Worm (Caenorhabditis elegans) whole organism, midembryonic: ENCODE measurements around the gene emb-4.

Experiments used
- T22C8.4 ChIP-seq: fragments of 200-800 bp; sonication (Bioruptor generic); IDR thresholded peaks from 2 replicates; pipeline ENCODE4 v1.3.6; 2022; ENCODE audit warnings: missing genetic modification characterization, missing compliant biosample characterization
- cog-1 ChIP-seq: sonication (generic microtip); optimal IDR thresholded peaks from 2 replicates; lab custom pipeline; 2016; ENCODE audit warnings: missing genetic modification characterization, missing compliant biosample characterization
- flt-1 ChIP-seq: fragments of 200-800 bp; sonication (Bioruptor generic); IDR thresholded peaks from 2 replicates; pipeline ENCODE4 v1.3.6; 2022; ENCODE audit warnings: missing genetic modification characterization, missing compliant biosample characterization
- klf-2 ChIP-seq: fragments of 200-800 bp; sonication (Bioruptor generic); conservative IDR thresholded peaks from 2 replicates; pipeline ENCODE4 v1.3.6; 2022; ENCODE audit warnings: missing genetic modification reagents, missing genetic modification characterization, missing compliant biosample characterization
- med-1 ChIP-seq: sonication (generic microtip); optimal IDR thresholded peaks from 2 replicates; lab custom pipeline; 2017; ENCODE audit warnings: missing genetic modification characterization, mild to moderate bottlenecking, missing compliant biosample characterization, antibody characterized with exemption, missing genetic modification reagents; ENCODE audit not compliant: insufficient read depth
- ref-1 ChIP-seq: fragments of 200-800 bp; sonication (Bioruptor generic); conservative IDR thresholded peaks from 2 replicates; pipeline ENCODE4 v1.3.6; 2022; ENCODE audit warnings: missing genetic modification reagents, missing genetic modification characterization, missing compliant biosample characterization
- tab-1 ChIP-seq: fragments of 200-800 bp; sonication (Bioruptor generic); IDR thresholded peaks from 2 replicates; pipeline ENCODE4 v1.3.6; 2022; ENCODE audit warnings: missing genetic modification characterization, missing compliant biosample characterization
- ztf-23 ChIP-seq: fragments of 200-800 bp; sonication (Bioruptor generic); IDR thresholded peaks from 2 replicates; pipeline ENCODE4 v1.3.6; 2022; ENCODE audit warnings: missing genetic modification reagents, missing genetic modification characterization, missing compliant biosample characterization
- ztf-29 ChIP-seq: fragments of 200-800 bp; sonication (Bioruptor generic); IDR thresholded peaks from 2 replicates; pipeline ENCODE4 v1.3.6; 2022; ENCODE audit warnings: missing genetic modification reagents, missing genetic modification characterization, missing compliant biosample characterization

The emb-4 gene

ce11 chrV:18854788-18855187, 40.0 kb downstream of the emb-4 start:
- TF ChIP-seq T22C8.4 (GFP tag; lab: Robert Waterston, UW) (no peak), ref-1 (GFP tag; lab: Robert Waterston, UW) (no peak), tab-1 (no peak), ztf-29 (no peak), cog-1 (no peak), klf-2 (GFP tag; lab: Robert Waterston, UW) (no peak), ztf-23 (GFP tag; lab: Robert Waterston, UW) (no peak), med-1 (no peak), flt-1 (GFP tag; lab: Robert Waterston, UW) (no peak)

- TF ChIP-seq tab-1 (no peak), flt-1 (GFP tag; lab: Robert Waterston, UW) (no peak), ztf-29 (no peak), T22C8.4 (GFP tag; lab: Robert Waterston, UW) (no peak), ztf-23 (GFP tag; lab: Robert Waterston, UW) (no peak)
These were observed 46.2 kb downstream of the emb-4 start for ce11 chrV:18848578-18848977.

ce11 chrV:18846480-18846879, 48.3 kb downstream of the emb-4 start, which contains the start of gene nhr-230:
TSS of gene nhr-230 (plus strand) at chrV:18846780.
- TF ChIP-seq ztf-29 (no peak), tab-1 (no peak), ref-1 (GFP tag; lab: Robert Waterston, UW) (no peak), T22C8.4 (GFP tag; lab: Robert Waterston, UW) (no peak), med-1 (no peak), ztf-23 (GFP tag; lab: Robert Waterston, UW) (no peak), cog-1 (no peak), klf-2 (GFP tag; lab: Robert Waterston, UW) (no peak), flt-1 (GFP tag; lab: Robert Waterston, UW) (no peak)

ce11 chrV:18842468-18842867, 52.3 kb downstream of the emb-4 start:
- TF ChIP-seq med-1 (no peak), ztf-23 (GFP tag; lab: Robert Waterston, UW) (no peak), cog-1 (no peak), T22C8.4 (GFP tag; lab: Robert Waterston, UW) (no peak)

ce11 chrV:18838799-18839354, 55.9 kb downstream of the emb-4 start, which contains the start of gene nhr-65:
TSS of gene nhr-65 (plus strand) at chrV:18839304.
- TF ChIP-seq ztf-29 (no peak), klf-2 (GFP tag; lab: Robert Waterston, UW) (no peak), ztf-23 (GFP tag; lab: Robert Waterston, UW) (no peak), flt-1 (GFP tag; lab: Robert Waterston, UW) (no peak)

- TF ChIP-seq T22C8.4 (GFP tag; lab: Robert Waterston, UW): peak; percentile 16; the same call in 1 of the 2 replicates
- TF ChIP-seq tab-1: no peak
These were observed 57.6 kb downstream of the emb-4 start, which contains the start of gene cyp-33D3 for ce11 chrV:18837125-18837524. TSS of gene cyp-33D3 (minus strand) at chrV:18837225.

ce11 chrV:18827374-18827773, 67.4 kb downstream of the emb-4 start:
- no peak for TF ChIP-seq ztf-23 (GFP tag; lab: Robert Waterston, UW)

ce11 chrV:18826445-18826844, 68.3 kb downstream of the emb-4 start:
- TF ChIP-seq med-1 (no peak), ref-1 (GFP tag; lab: Robert Waterston, UW) (no peak), klf-2 (GFP tag; lab: Robert Waterston, UW) (no peak), ztf-29 (no peak), ztf-23 (GFP tag; lab: Robert Waterston, UW) (no peak), flt-1 (GFP tag; lab: Robert Waterston, UW) (no peak), cog-1 (no peak), tab-1 (no peak), T22C8.4 (GFP tag; lab: Robert Waterston, UW) (no peak)

ce11 chrV:18821569-18821968, 73.2 kb downstream of the emb-4 start:
- TF ChIP-seq med-1 (no peak), ref-1 (GFP tag; lab: Robert Waterston, UW) (no peak), ztf-29 (no peak), cog-1 (no peak), ztf-23 (GFP tag; lab: Robert Waterston, UW) (no peak), T22C8.4 (GFP tag; lab: Robert Waterston, UW) (no peak), tab-1 (no peak), klf-2 (GFP tag; lab: Robert Waterston, UW) (no peak), flt-1 (GFP tag; lab: Robert Waterston, UW) (no peak)

- TF ChIP-seq klf-2 (GFP tag; lab: Robert Waterston, UW): no peak
- TF ChIP-seq med-1: no peak
- no peak for TF ChIP-seq ref-1 (GFP tag; lab: Robert Waterston, UW)
- no peak for TF ChIP-seq T22C8.4 (GFP tag; lab: Robert Waterston, UW)
- no peak for TF ChIP-seq ztf-23 (GFP tag; lab: Robert Waterston, UW)
- TF ChIP-seq tab-1: no peak
- no peak for TF ChIP-seq flt-1 (GFP tag; lab: Robert Waterston, UW)
- no peak for TF ChIP-seq cog-1
These were observed 75.1 kb downstream of the emb-4 start, which contains the start of gene ncs-5 for ce11 chrV:18819643-18820042. TSS of gene ncs-5 (plus strand) at chrV:18819766.

ce11 chrV:18811360-18811759, 83.4 kb downstream of the emb-4 start, which contains the start of gene C54E10.7:
TSS of gene C54E10.7 (plus strand) at chrV:18811660.
- no peak for TF ChIP-seq klf-2 (GFP tag; lab: Robert Waterston, UW)
- TF ChIP-seq med-1: no peak
- no peak for TF ChIP-seq T22C8.4 (GFP tag; lab: Robert Waterston, UW)
- no peak for TF ChIP-seq flt-1 (GFP tag; lab: Robert Waterston, UW)
- no peak for TF ChIP-seq ztf-29
- TF ChIP-seq tab-1: no peak
- no peak for TF ChIP-seq ref-1 (GFP tag; lab: Robert Waterston, UW)
- no peak for TF ChIP-seq ztf-23 (GFP tag; lab: Robert Waterston, UW)
- no peak for TF ChIP-seq cog-1
